Worm (Caenorhabditis elegans): Measurements from ENCODE around the gene hsp-12.3.

ce11 chrIV:9457400-9457799 is 12.1 kb upstream of the hsp-12.3 start, which contains the start of gene cutl-17:
- no peak for TF ChIP-seq crh-2 (tag; optimal IDR thresholded peaks at IDR 0.05)
- no peak for TF ChIP-seq nhr-11 (tag; optimal IDR thresholded peaks at IDR 0.05)
- no peak for TF ChIP-seq nhr-25 (tag; optimal IDR thresholded peaks at IDR 0.05)
- no peak for TF ChIP-seq unc-39 (tag; optimal IDR thresholded peaks at IDR 0.05)
- TF ChIP-seq lsy-2 (tag; optimal IDR thresholded peaks at IDR 0.05), result no peak
- TF ChIP-seq skn-1 (tag; optimal IDR thresholded peaks at IDR 0.05), result no peak
- TF ChIP-seq snpc-4 (tag; optimal IDR thresholded peaks at IDR 0.05), result no peak
- no peak for TF ChIP-seq nhr-77 (tag; optimal IDR thresholded peaks at IDR 0.05)
- TF ChIP-seq ama-1 (optimal IDR thresholded peaks at IDR 0.05), result no peak
- no peak for TF ChIP-seq blmp-1 (tag; optimal IDR thresholded peaks at IDR 0.05; ENCODE audit: insufficient read depth)
- no peak for TF ChIP-seq elt-3 (tag; optimal IDR thresholded peaks at IDR 0.05)
- no peak for TF ChIP-seq R02D3.7 (tag; optimal IDR thresholded peaks at IDR 0.05)
